Fruit fly (Drosophila melanogaster): Measurements from ENCODE around the gene Ctl2.

The Ctl2 gene

dm6 chr3R:29151621-29152092 lies 28.5 kb downstream of the Ctl2 start, which contains the start of gene eIF2D (continued):
- TF ChIP-seq CG12744 (GFP tag; optimal IDR thresholded peaks at IDR 0.05) (peak; percentile 47), so (GFP tag; IDR thresholded peaks at IDR 0.05) (peak; percentile 58; the same call in 1 of the 3 replicates), CG18764 (GFP tag; optimal IDR thresholded peaks at IDR 0.05) (no peak), CG10431 (GFP tag; optimal IDR thresholded peaks at IDR 0.05) (no peak), pros (GFP tag; optimal IDR thresholded peaks at IDR 0.05) (peak; percentile 90), sr (GFP tag; IDR thresholded peaks at IDR 0.05) (no peak), bigmax (GFP tag; optimal IDR thresholded peaks at IDR 0.05) (no peak), CTCF (GFP tag; optimal IDR thresholded peaks at IDR 0.05) (no peak), CG15601 (tag; optimal IDR thresholded peaks at IDR 0.05) (peak; percentile 32), Antp (GFP tag; optimal IDR thresholded peaks at IDR 0.05) (peak; percentile 17), Mad (GFP tag; optimal IDR thresholded peaks at IDR 0.05) (peak; percentile 42), CG18599 (GFP tag; optimal IDR thresholded peaks at IDR 0.05) (peak; percentile 75), Camta (GFP tag; optimal IDR thresholded peaks at IDR 0.05) (peak; percentile 46), fd102C (GFP tag; optimal IDR thresholded peaks at IDR 0.05) (no peak), CG10267 (tag; optimal IDR thresholded peaks at IDR 0.05) (peak; percentile 73), Asciz (GFP tag; optimal IDR thresholded peaks at IDR 0.05) (no peak), grau (tag; optimal IDR thresholded peaks at IDR 0.05) (peak; percentile 69), Max (GFP tag; optimal IDR thresholded peaks at IDR 0.05) (peak; percentile 58), ftz-f1 (GFP tag; optimal IDR thresholded peaks at IDR 0.05) (no peak), disco-r (GFP tag; optimal IDR thresholded peaks at IDR 0.05) (no peak), usp (GFP tag; optimal IDR thresholded peaks at IDR 0.05) (no peak), Blimp-1 (GFP tag; optimal IDR thresholded peaks at IDR 0.05) (peak; percentile 46), Dfd (GFP tag; optimal IDR thresholded peaks at IDR 0.05) (no peak), her (GFP tag; optimal IDR thresholded peaks at IDR 0.05) (no peak), inv (GFP tag; IDR thresholded peaks at IDR 0.05; ENCODE audit: partially characterized antibody) (no peak), oc (tag; optimal IDR thresholded peaks at IDR 0.05) (no peak), z (GFP tag; IDR thresholded peaks at IDR 0.05) (no peak), CG8290 (GFP tag; optimal IDR thresholded peaks at IDR 0.05) (no peak), CG8290 (tag; optimal IDR thresholded peaks at IDR 0.05) (no peak), CG7556 (GFP tag; optimal IDR thresholded peaks at IDR 0.05) (peak; percentile 66), hth (optimal IDR thresholded peaks at IDR 0.05) (no peak), CG7786 (GFP tag; optimal IDR thresholded peaks at IDR 0.05) (peak; percentile 35), CG14441 (GFP tag; IDR thresholded peaks at IDR 0.05) (peak; percentile 52; the same call in 1 of the 2 replicates), Hr51 (GFP tag; optimal IDR thresholded peaks at IDR 0.05) (peak in 1 of 2 experiments; percentile 67), pnt (GFP tag; optimal IDR thresholded peaks at IDR 0.05) (no peak), MESR4 (GFP tag; optimal IDR thresholded peaks at IDR 0.05) (peak; percentile 68), CG17328 (GFP tag; IDR thresholded peaks at IDR 0.05) (peak; percentile 54; the same call in 1 of the 2 replicates), tll (GFP tag; optimal IDR thresholded peaks at IDR 0.05) (no peak), lola (GFP tag; optimal IDR thresholded peaks at IDR 0.05) (peak in 1 of 3 experiments; percentile 52), ac (GFP tag; optimal IDR thresholded peaks at IDR 0.05) (peak; percentile 24), zf30C (GFP tag; optimal IDR thresholded peaks at IDR 0.05) (no peak), CG6683 (GFP tag; optimal IDR thresholded peaks at IDR 0.05) (peak; percentile 28), sug (tag; optimal IDR thresholded peaks at IDR 0.05) (peak; percentile 51), dysf (GFP tag; IDR thresholded peaks at IDR 0.05) (peak; percentile 66; the same call in 2 of the 3 replicates), Rfx (GFP tag; IDR thresholded peaks at IDR 0.05) (peak; percentile 76), CG12942 (GFP tag; optimal IDR thresholded peaks at IDR 0.05) (no peak), Elba2 (GFP tag; optimal IDR thresholded peaks at IDR 0.05) (no peak), caup (GFP tag; optimal IDR thresholded peaks at IDR 0.05; ENCODE audit: severe bottlenecking) (peak; percentile 68), luna (GFP tag; optimal IDR thresholded peaks at IDR 0.05) (no peak), tx (GFP tag; optimal IDR thresholded peaks at IDR 0.05) (no peak), mirr (GFP tag; optimal IDR thresholded peaks at IDR 0.05) (no peak)
